Worm (Caenorhabditis elegans) whole organism, L1 larva: ENCODE measurements around the gene F58F12.4.

Source experiments
- aha-1 ChIP-seq: fragments of 150-350 bp; optimal IDR thresholded peaks from 2 replicates; lab custom pipeline; 2014; ENCODE audit warnings: missing biosample characterization, missing genetic modification characterization
- alr-1 ChIP-seq: fragments of 200-800 bp; sonication (Bioruptor generic); optimal IDR thresholded peaks from 2 replicates; lab custom pipeline; 2018; ENCODE audit warnings: borderline replicate concordance, mild to moderate bottlenecking, missing genetic modification characterization, missing compliant biosample characterization
- aly-2 ChIP-seq: fragments of 150-350 bp; optimal IDR thresholded peaks from 2 replicates; lab custom pipeline; 2014; ENCODE audit warnings: missing biosample characterization, missing genetic modification characterization
- blmp-1 ChIP-seq: fragments of 150-350 bp; optimal IDR thresholded peaks from 2 replicates; lab custom pipeline; 2014; ENCODE audit warnings: missing biosample characterization, missing genetic modification characterization
- ceh-63 ChIP-seq: fragments of 200-800 bp; sonication (Bioruptor generic); optimal IDR thresholded peaks from 2 replicates; lab custom pipeline; 2018; ENCODE audit warnings: mild to moderate bottlenecking, missing genetic modification characterization, missing compliant biosample characterization
- ceh-88 ChIP-seq: fragments of 200-800 bp; sonication (Bioruptor generic); IDR thresholded peaks from 2 replicates; pipeline ENCODE4 v1.3.6; 2022; ENCODE audit warnings: missing genetic modification characterization, missing compliant biosample characterization
- ceh-90 ChIP-seq: sonication (generic microtip); optimal IDR thresholded peaks from 2 replicates; lab custom pipeline; 2016; ENCODE audit warnings: missing genetic modification characterization, missing compliant biosample characterization
- dsc-1 ChIP-seq: sonication (generic microtip); optimal IDR thresholded peaks from 2 replicates; lab custom pipeline; 2016; ENCODE audit warnings: mild to moderate bottlenecking, missing genetic modification characterization, missing compliant biosample characterization
- efl-1 ChIP-seq, 4 experiments: fragments of 150-350 bp; optimal IDR thresholded peaks in 3 of 4; peaks in 1 of 4; 1 replicate in 1 of 4; 2 replicates in 3 of 4; lab custom pipeline; 2014; ENCODE audit warnings: missing biosample characterization in 2 of 4, missing genetic modification characterization in 2 of 4, missing genetic modification reagents in 2 of 4
- efl-3 ChIP-seq: fragments of 200-800 bp; sonication (Bioruptor generic); optimal IDR thresholded peaks from 2 replicates; lab custom pipeline; 2018; ENCODE audit warnings: mild to moderate bottlenecking, missing genetic modification characterization, missing compliant biosample characterization
- elt-2 ChIP-seq: sonication (generic microtip); optimal IDR thresholded peaks from 2 replicates; lab custom pipeline; 2016; ENCODE audit warnings: missing genetic modification characterization, mild to moderate bottlenecking, inconsistent platforms, missing compliant biosample characterization, missing genetic modification reagents
- elt-3 ChIP-seq, 6 experiments: fragments of 150-350 bp in 1 of 6; sonication (generic microtip); optimal IDR thresholded peaks; 2 replicates each; lab custom pipeline; 2017 to 2018; ENCODE audit warnings: missing biosample characterization in 6 of 6, missing genetic modification characterization in 6 of 6, inconsistent platforms in 1 of 6
- fkh-4 ChIP-seq: sonication (generic microtip); optimal IDR thresholded peaks from 2 replicates; lab custom pipeline; 2016; ENCODE audit warnings: missing compliant biosample characterization, missing genetic modification characterization, borderline replicate concordance
- hlh-17 ChIP-seq: fragments of 200-800 bp; sonication (Bioruptor generic); optimal IDR thresholded peaks from 2 replicates; lab custom pipeline; 2018; ENCODE audit warnings: missing genetic modification characterization, mild to moderate bottlenecking, missing compliant biosample characterization, moderate library complexity, borderline replicate concordance
- hpl-2 ChIP-seq: fragments of 150-350 bp; optimal IDR thresholded peaks from 2 replicates; lab custom pipeline; 2014; ENCODE audit warnings: missing biosample characterization, missing genetic modification reagents, missing genetic modification characterization
- lin-14 ChIP-seq: fragments of 200-800 bp; sonication (Bioruptor generic); optimal IDR thresholded peaks from 2 replicates; lab custom pipeline; 2018; ENCODE audit warnings: mild to moderate bottlenecking, missing genetic modification characterization, moderate library complexity, missing compliant biosample characterization
- lin-15B ChIP-seq: fragments of 150-350 bp; sonication (generic microtip); optimal IDR thresholded peaks from 3 replicates; lab custom pipeline; 2014; ENCODE audit warnings: missing biosample characterization, missing genetic modification characterization
- lin-35 ChIP-seq, 2 experiments: fragments of 150-350 bp; optimal IDR thresholded peaks; 2 replicates each; lab custom pipeline; 2014; ENCODE audit warnings: missing biosample characterization in 2 of 2, missing genetic modification characterization in 2 of 2, missing genetic modification reagents in 2 of 2
- lir-3 ChIP-seq: sonication (generic microtip); optimal IDR thresholded peaks from 2 replicates; lab custom pipeline; 2016; ENCODE audit warnings: mild to moderate bottlenecking, missing genetic modification characterization, moderate library complexity, missing compliant biosample characterization; ENCODE audit not compliant: poor library complexity
- lsy-2 ChIP-seq, 2 experiments: fragments of 150-350 bp; optimal IDR thresholded peaks; 2 replicates each; lab custom pipeline; 2014; ENCODE audit warnings: missing biosample characterization in 2 of 2, missing genetic modification characterization in 2 of 2
- mab-9 ChIP-seq: fragments of 200-800 bp; sonication (Bioruptor generic); IDR thresholded peaks from 2 replicates; pipeline ENCODE4 v1.3.6; 2022; ENCODE audit warnings: missing genetic modification reagents, missing genetic modification characterization, missing compliant biosample characterization
- mdl-1 ChIP-seq, 2 experiments: fragments of 150-350 bp; optimal IDR thresholded peaks; 2 replicates each; lab custom pipeline; 2014 to 2017; ENCODE audit warnings: missing biosample characterization in 2 of 2, missing genetic modification characterization in 2 of 2, inconsistent platforms in 1 of 2
- nhr-11 ChIP-seq: fragments of 150-350 bp; optimal IDR thresholded peaks from 2 replicates; lab custom pipeline; 2014; ENCODE audit warnings: missing biosample characterization, missing genetic modification characterization
- nhr-12 ChIP-seq: sonication (generic microtip); optimal IDR thresholded peaks from 2 replicates; lab custom pipeline; 2017; ENCODE audit warnings: missing biosample characterization, missing genetic modification characterization
- nhr-19 ChIP-seq: fragments of 200-800 bp; sonication (Bioruptor generic); conservative IDR thresholded peaks from 2 replicates; pipeline ENCODE4 v1.3.6; 2022; ENCODE audit warnings: missing genetic modification characterization, missing compliant biosample characterization
- nhr-20 ChIP-seq: sonication (generic microtip); optimal IDR thresholded peaks from 2 replicates; lab custom pipeline; 2016; ENCODE audit warnings: mild to moderate bottlenecking, missing genetic modification characterization, missing compliant biosample characterization
- nhr-237 ChIP-seq: fragments of 150-350 bp; optimal IDR thresholded peaks from 2 replicates; lab custom pipeline; 2014; ENCODE audit warnings: missing biosample characterization, missing genetic modification characterization
- nhr-47 ChIP-seq: sonication (generic microtip); optimal IDR thresholded peaks from 2 replicates; lab custom pipeline; 2016; ENCODE audit warnings: mild to moderate bottlenecking, missing genetic modification characterization, moderate library complexity, missing compliant biosample characterization
- nhr-71 ChIP-seq: sonication (generic microtip); optimal IDR thresholded peaks from 2 replicates; lab custom pipeline; 2016; ENCODE audit warnings: mild to moderate bottlenecking, missing genetic modification characterization, moderate library complexity, missing compliant biosample characterization
- nhr-84 ChIP-seq: sonication (generic microtip); optimal IDR thresholded peaks from 2 replicates; lab custom pipeline; 2017; ENCODE audit warnings: missing biosample characterization, missing genetic modification characterization
- nhr-85 ChIP-seq: sonication (generic microtip); peaks from one replicate; lab custom pipeline; 2016; ENCODE audit warnings: missing genetic modification characterization, inconsistent platforms, missing compliant biosample characterization
- pag-3 ChIP-seq: sonication (generic microtip); optimal IDR thresholded peaks from 2 replicates; lab custom pipeline; 2017; ENCODE audit warnings: missing genetic modification characterization, mild to moderate bottlenecking, missing compliant biosample characterization, antibody characterized with exemption, borderline replicate concordance; ENCODE audit not compliant: insufficient read depth
- pax-3 ChIP-seq: fragments of 200-800 bp; sonication (Bioruptor generic); optimal IDR thresholded peaks from 2 replicates; lab custom pipeline; 2018; ENCODE audit warnings: mild to moderate bottlenecking, missing genetic modification characterization, moderate library complexity, missing compliant biosample characterization
- skn-1 ChIP-seq: fragments of 150-350 bp; optimal IDR thresholded peaks from 2 replicates; lab custom pipeline; 2014; ENCODE audit warnings: missing biosample characterization, missing genetic modification characterization
- tbx-2 ChIP-seq: sonication (generic microtip); optimal IDR thresholded peaks from 2 replicates; lab custom pipeline; 2016; ENCODE audit warnings: missing genetic modification characterization, missing compliant biosample characterization
- unc-86 ChIP-seq: sonication (generic microtip); optimal IDR thresholded peaks from 2 replicates; lab custom pipeline; 2016; ENCODE audit warnings: missing genetic modification characterization, missing compliant biosample characterization
- unc-98 ChIP-seq: fragments of 200-800 bp; sonication (Bioruptor generic); IDR thresholded peaks from 2 replicates; pipeline ENCODE4 v1.3.6; 2022; ENCODE audit warnings: missing genetic modification characterization, missing compliant biosample characterization
- vab-15 ChIP-seq: sonication (generic microtip); optimal IDR thresholded peaks from 2 replicates; lab custom pipeline; 2017; ENCODE audit warnings: missing genotype, mild to moderate bottlenecking, missing genetic modification characterization, missing compliant biosample characterization
- zip-4 ChIP-seq: fragments of 200-800 bp; sonication (Bioruptor generic); optimal IDR thresholded peaks from 2 replicates; lab custom pipeline; 2018; ENCODE audit warnings: mild to moderate bottlenecking, missing genetic modification characterization, moderate library complexity, missing compliant biosample characterization
- ztf-11 ChIP-seq, 2 experiments: sonication (generic microtip); optimal IDR thresholded peaks; 2 replicates each; lab custom pipeline; 2016 to 2017; ENCODE audit warnings: missing genetic modification characterization in 2 of 2, missing biosample characterization in 1 of 2, missing compliant biosample characterization in 1 of 2

Gene F58F12.4

ce11 chrII:6411660-6412451 is 25.3 kb downstream of the F58F12.4 start:
- TF ChIP-seq ceh-90 (tag; lab: Kevin White, UChicago) (no peak), efl-1 (optimal IDR thresholded peaks at IDR 0.05; lab: Kevin White, UChicago) (no peak), efl-1 (GFP tag; optimal IDR thresholded peaks at IDR 0.05 in 1 of 2; lab: Kevin White, UChicago) (peak in 1 of 2 experiments; percentile 43), blmp-1 (tag; lab: Kevin White, UChicago) (peak; percentile 1)

- TF ChIP-seq aly-2 (no peak), hlh-17 (GFP tag; lab: Kevin White, UChicago) (no peak), fkh-4 (tag; lab: Kevin White, UChicago) (no peak), hpl-2 (GFP tag; lab: Kevin White, UChicago) (no peak), nhr-85 (tag; lab: Kevin White, UChicago) (no peak), nhr-20 (tag; lab: Kevin White, UChicago) (no peak), nhr-84 (tag; lab: Kevin White, UChicago) (no peak), elt-2 (tag; lab: Kevin White, UChicago) (peak; percentile 89), mdl-1 (tag; optimal IDR thresholded peaks at IDR 0.05; lab: Kevin White, UChicago) (no peak), lin-35 (GFP tag; optimal IDR thresholded peaks at IDR 0.05; lab: Kevin White, UChicago) (peak in 1 of 2 experiments; percentile 22), lir-3 (no peak), lin-14 (GFP tag; lab: Kevin White, UChicago) (peak; percentile 43), ceh-63 (GFP tag; lab: Kevin White, UChicago) (no peak), nhr-47 (tag; lab: Kevin White, UChicago) (no peak), lin-15B (no peak), pax-3 (tag; lab: Kevin White, UChicago) (peak; percentile 28), elt-3 (tag; optimal IDR thresholded peaks at IDR 0.05; lab: Kevin White, UChicago) (peak in 1 of 6 experiments; percentile 61), lsy-2 (tag; optimal IDR thresholded peaks at IDR 0.05; lab: Kevin White, UChicago) (no peak), nhr-71 (tag; lab: Kevin White, UChicago) (no peak)
Observed at ce11 chrII:6413788-6414187, 27.2 kb downstream of the F58F12.4 start.

DNA sequence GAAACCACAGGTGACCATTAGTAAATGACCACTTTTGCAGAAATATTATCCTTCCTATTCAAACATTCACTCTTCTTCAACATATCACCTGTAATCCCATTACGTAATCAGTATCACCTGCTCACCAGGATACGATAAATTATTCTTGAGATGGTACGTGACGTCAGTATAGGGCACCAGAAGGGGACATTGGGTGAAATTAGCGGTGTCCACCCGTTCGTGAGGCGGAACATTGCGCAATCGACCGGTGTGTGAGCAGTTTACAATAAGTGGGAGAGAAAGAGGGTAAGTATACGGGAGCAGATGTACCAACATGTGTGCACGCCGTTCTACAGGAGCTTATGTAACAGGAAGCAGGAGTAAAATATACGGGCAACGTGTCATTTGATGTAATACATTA is 31.4 kb downstream of the F58F12.4 start:
- TF ChIP-seq unc-86 (no peak), efl-3 (no peak), mdl-1 (tag; optimal IDR thresholded peaks at IDR 0.05; lab: Kevin White, UChicago) (no peak), lin-15B (no peak), nhr-11 (tag; lab: Kevin White, UChicago) (no peak), mab-9 (no peak), elt-2 (tag; lab: Kevin White, UChicago) (no peak), alr-1 (tag; lab: Kevin White, UChicago) (no peak), vab-15 (no peak), nhr-85 (tag; lab: Kevin White, UChicago) (no peak), tbx-2 (tag; lab: Kevin White, UChicago) (no peak), ztf-11 (tag; optimal IDR thresholded peaks at IDR 0.05; lab: Kevin White, UChicago) (no peak), dsc-1 (tag; lab: Kevin White, UChicago) (no peak), zip-4 (GFP tag; lab: Kevin White, UChicago) (no peak), nhr-19 (GFP tag; lab: Robert Waterston, UW) (no peak), ceh-63 (GFP tag; lab: Kevin White, UChicago) (no peak), nhr-12 (tag; lab: Kevin White, UChicago) (no peak)

ce11 chrII:6419163-6419562 is 32.6 kb downstream of the F58F12.4 start:
- TF ChIP-seq pax-3 (tag; lab: Kevin White, UChicago) = no peak
- TF ChIP-seq aha-1 (tag; lab: Kevin White, UChicago) = no peak
- no peak for TF ChIP-seq ceh-90 (tag; lab: Kevin White, UChicago)
- no peak for TF ChIP-seq ceh-88 (GFP tag; lab: Robert Waterston, UW)
- TF ChIP-seq skn-1 (tag; lab: Kevin White, UChicago) = no peak
- no peak for TF ChIP-seq nhr-85 (tag; lab: Kevin White, UChicago)
- no peak for TF ChIP-seq pag-3 (tag; lab: Kevin White, UChicago)
- no peak for TF ChIP-seq nhr-237 (tag; lab: Kevin White, UChicago)
- TF ChIP-seq unc-98 = no peak
- TF ChIP-seq nhr-84 (tag; lab: Kevin White, UChicago) = no peak
- no peak for TF ChIP-seq lin-35 (GFP tag; optimal IDR thresholded peaks at IDR 0.05; lab: Kevin White, UChicago)
- no peak for TF ChIP-seq efl-1 (optimal IDR thresholded peaks at IDR 0.05; lab: Kevin White, UChicago)
- TF ChIP-seq efl-1 (GFP tag; optimal IDR thresholded peaks at IDR 0.05 in 1 of 2; lab: Kevin White, UChicago) = no peak
- no peak for TF ChIP-seq tbx-2 (tag; lab: Kevin White, UChicago)
